Fruit fly (Drosophila melanogaster) whole organism, prepupa: Measurements from ENCODE around the gene Obp83g.
A peak's percentile ranks its signal among the peaks of the same experiment; 100 is the strongest.

ENCODE experiments used
- CG10631 ChIP-seq: fragments of 200-800 bp; sonication (Bioruptor generic); optimal IDR thresholded peaks from 2 replicates; lab custom pipeline; 2016; ENCODE audit warnings: missing biosample characterization, missing genetic modification characterization
- CG11294 ChIP-seq: fragments of 200-800 bp; sonication (Bioruptor generic); IDR thresholded peaks from 2 replicates; pipeline ENCODE4 v1.3.6; 2022; ENCODE audit warnings: missing biosample characterization, missing genetic modification characterization
- CG11902 ChIP-seq: fragments of 200-800 bp; sonication (Bioruptor generic); optimal IDR thresholded peaks from 3 replicates; lab custom pipeline; 2016; ENCODE audit warnings: missing biosample characterization, missing genetic modification characterization
- CG16779 ChIP-seq: fragments of 200-800 bp; sonication (Bioruptor generic); optimal IDR thresholded peaks from 3 replicates; lab custom pipeline; 2017; ENCODE audit warnings: missing biosample characterization, mild to moderate bottlenecking, missing genetic modification characterization
- Eip75B ChIP-seq: fragments of 200-800 bp; sonication (Bioruptor generic); optimal IDR thresholded peaks from 3 replicates; lab custom pipeline; 2016; ENCODE audit warnings: missing biosample characterization, missing genetic modification characterization
- Hr39 ChIP-seq: fragments of 200-800 bp; sonication (Bioruptor generic); optimal IDR thresholded peaks from 2 replicates; lab custom pipeline; 2016; ENCODE audit warnings: missing biosample characterization, missing genetic modification characterization
- OdsH ChIP-seq: fragments of 200-800 bp; sonication (Bioruptor generic); optimal IDR thresholded peaks from 3 replicates; lab custom pipeline; 2016; ENCODE audit warnings: missing biosample characterization, missing genetic modification characterization
- dac ChIP-seq: fragments of 200-800 bp; sonication (Bioruptor generic); optimal IDR thresholded peaks from 2 replicates; lab custom pipeline; 2017; ENCODE audit warnings: missing biosample characterization, mild to moderate bottlenecking, missing genetic modification characterization
- salr ChIP-seq, 2 experiments: fragments of 200-800 bp; sonication (Bioruptor generic); optimal IDR thresholded peaks; 3 replicates each; lab custom pipeline; 2016 to 2018; ENCODE audit warnings: missing biosample characterization in 2 of 2, missing genetic modification characterization in 2 of 2, mild to moderate bottlenecking in 1 of 2
- spab ChIP-seq: fragments of 200-800 bp; sonication (Bioruptor generic); optimal IDR thresholded peaks from 2 replicates; lab custom pipeline; 2017; ENCODE audit warnings: missing biosample characterization, mild to moderate bottlenecking, missing genetic modification characterization, missing genetic modification reagents
- ss ChIP-seq, 2 experiments: fragments of 200-800 bp; sonication (Bioruptor generic); optimal IDR thresholded peaks; 2 replicates in 1 of 2; 3 replicates in 1 of 2; lab custom pipeline; 2017 to 2018; ENCODE audit warnings: mild to moderate bottlenecking in 2 of 2, missing biosample characterization in 2 of 2, missing genetic modification characterization in 2 of 2, moderate library complexity in 1 of 2
- topi ChIP-seq: fragments of 200-800 bp; sonication (Bioruptor generic); optimal IDR thresholded peaks from 3 replicates; lab custom pipeline; 2016; ENCODE audit warnings: missing biosample characterization, missing genetic modification characterization

DNA sequence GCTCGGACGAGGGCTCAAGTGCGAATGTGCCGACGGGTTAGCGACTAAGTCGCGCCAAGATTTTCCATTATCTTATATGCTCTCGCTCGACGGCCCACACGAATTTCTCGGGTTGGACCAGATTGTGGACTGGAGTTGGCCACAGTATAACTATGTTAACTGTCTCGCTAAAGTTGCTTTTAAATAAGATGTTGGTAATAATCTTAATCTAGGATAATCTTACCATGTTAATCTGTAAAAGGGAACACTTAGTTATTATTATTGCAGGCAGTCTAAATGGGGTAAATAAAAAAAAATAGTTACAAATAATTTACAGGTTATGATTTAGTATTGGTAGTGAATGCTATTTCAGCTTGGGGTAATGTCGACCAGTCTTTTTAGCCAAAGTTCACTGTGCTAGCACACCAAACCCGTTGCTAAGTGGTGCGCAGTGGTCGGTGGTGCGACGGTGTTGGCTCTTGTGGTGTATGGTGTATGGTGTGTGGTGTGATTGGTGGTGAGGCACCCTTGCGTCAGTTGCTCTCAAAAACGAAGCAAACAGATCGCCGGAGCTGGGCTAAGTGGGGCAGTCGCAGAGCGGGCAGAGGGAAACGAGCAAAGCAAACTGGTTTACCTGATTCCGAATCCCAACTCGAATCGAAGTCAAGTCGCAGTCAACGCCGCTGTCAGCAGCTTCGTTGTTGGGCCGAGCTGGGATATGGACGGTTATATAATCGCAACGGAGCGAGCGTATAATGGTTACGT lies at the start of gene Obp83g:
- TF ChIP-seq topi (peak; percentile 72), CG11294 (no peak), Hr39 (GFP tag; lab: Kevin White, UChicago) (peak; percentile 69), ss (GFP tag; optimal IDR thresholded peaks at IDR 0.05; lab: Kevin White, UChicago) (peak; percentile 69 to 80), spab (GFP tag; lab: Kevin White, UChicago) (peak; percentile 79), CG10631 (GFP tag; lab: Kevin White, UChicago) (peak; percentile 79), CG11902 (GFP tag; lab: Kevin White, UChicago) (peak; percentile 71), Eip75B (GFP tag; lab: Kevin White, UChicago) (peak; percentile 79), dac (peak; percentile 54), salr (GFP tag; optimal IDR thresholded peaks at IDR 0.05; lab: Kevin White, UChicago) (peak; percentile 8 to 58), OdsH (GFP tag; lab: Kevin White, UChicago) (peak; percentile 75), CG16779 (peak; percentile 46)
